Worm (Caenorhabditis elegans): ENCODE results near the gene panl-2.

- TF ChIP-seq egl-27 (tag; optimal IDR thresholded peaks at IDR 0.05): no peak
- no peak for TF ChIP-seq pqm-1 (tag; optimal IDR thresholded peaks at IDR 0.05)
- TF ChIP-seq ztf-11 (tag; optimal IDR thresholded peaks at IDR 0.05): no peak
- no peak for TF ChIP-seq lin-39 (tag; optimal IDR thresholded peaks at IDR 0.05)
- no peak for TF ChIP-seq lin-15B (tag; optimal IDR thresholded peaks at IDR 0.05)
- no peak for TF ChIP-seq skn-1 (tag; optimal IDR thresholded peaks at IDR 0.05)
- no peak for TF ChIP-seq zag-1 (tag; optimal IDR thresholded peaks at IDR 0.05)
- TF ChIP-seq unc-62 (GFP tag; optimal IDR thresholded peaks at IDR 0.05): no peak
- TF ChIP-seq mdl-1 (tag; optimal IDR thresholded peaks at IDR 0.05): no peak
- TF ChIP-seq pha-4 (tag; optimal IDR thresholded peaks at IDR 0.05): no peak
- TF ChIP-seq unc-39 (tag; optimal IDR thresholded peaks at IDR 0.05): no peak
- TF ChIP-seq ama-1 (optimal IDR thresholded peaks at IDR 0.05): no peak
- no peak for TF ChIP-seq elt-2 (tag; optimal IDR thresholded peaks at IDR 0.05)
- TF ChIP-seq snpc-4 (tag; optimal IDR thresholded peaks at IDR 0.05): no peak
Observed at ce11 chrIII:6945319-6945718, 22.6 kb downstream of the panl-2 start.

All from whole organism, L3 larva.